Worm (Caenorhabditis elegans): ENCODE results near the gene Y25C1A.7.

ce11 chrII:3028264-3028663 lies 42.6 kb downstream of the Y25C1A.7 start:
- TF ChIP-seq lin-32 (GFP tag; optimal IDR thresholded peaks at IDR 0.05), result no peak
- TF ChIP-seq unc-62 (GFP tag; optimal IDR thresholded peaks at IDR 0.05), result no peak
- TF ChIP-seq nhr-237 (tag; optimal IDR thresholded peaks at IDR 0.05), result no peak

All from whole organism, mixed stage, embryonic.